Worm (Caenorhabditis elegans) whole organism, L1 larva: ENCODE data around the gene C50F7.5.

Source experiments
- fos-1 ChIP-seq: fragments of 150-350 bp; optimal IDR thresholded peaks from 2 replicates; lab custom pipeline; 2014; ENCODE audit warnings: missing biosample characterization, missing genetic modification characterization
- hpl-2 ChIP-seq: fragments of 150-350 bp; optimal IDR thresholded peaks from 2 replicates; lab custom pipeline; 2014; ENCODE audit warnings: missing biosample characterization, missing genetic modification reagents, missing genetic modification characterization
- irx-1 ChIP-seq: sonication (generic microtip); optimal IDR thresholded peaks from 2 replicates; lab custom pipeline; 2016; ENCODE audit warnings: missing genetic modification characterization, missing compliant biosample characterization
- lin-35 ChIP-seq, 2 experiments: fragments of 150-350 bp; optimal IDR thresholded peaks; 2 replicates each; lab custom pipeline; 2014; ENCODE audit warnings: missing biosample characterization in 2 of 2, missing genetic modification characterization in 2 of 2, missing genetic modification reagents in 2 of 2
- lsy-2 ChIP-seq, 2 experiments: fragments of 150-350 bp; optimal IDR thresholded peaks; 2 replicates each; lab custom pipeline; 2014; ENCODE audit warnings: missing biosample characterization in 2 of 2, missing genetic modification characterization in 2 of 2
- nhr-71 ChIP-seq: sonication (generic microtip); optimal IDR thresholded peaks from 2 replicates; lab custom pipeline; 2016; ENCODE audit warnings: mild to moderate bottlenecking, missing genetic modification characterization, moderate library complexity, missing compliant biosample characterization
- nhr-84 ChIP-seq: sonication (generic microtip); optimal IDR thresholded peaks from 2 replicates; lab custom pipeline; 2017; ENCODE audit warnings: missing biosample characterization, missing genetic modification characterization
- sptf-1 ChIP-seq: fragments of 150-350 bp; optimal IDR thresholded peaks from 2 replicates; lab custom pipeline; 2014; ENCODE audit warnings: missing biosample characterization, missing genetic modification characterization

DNA sequence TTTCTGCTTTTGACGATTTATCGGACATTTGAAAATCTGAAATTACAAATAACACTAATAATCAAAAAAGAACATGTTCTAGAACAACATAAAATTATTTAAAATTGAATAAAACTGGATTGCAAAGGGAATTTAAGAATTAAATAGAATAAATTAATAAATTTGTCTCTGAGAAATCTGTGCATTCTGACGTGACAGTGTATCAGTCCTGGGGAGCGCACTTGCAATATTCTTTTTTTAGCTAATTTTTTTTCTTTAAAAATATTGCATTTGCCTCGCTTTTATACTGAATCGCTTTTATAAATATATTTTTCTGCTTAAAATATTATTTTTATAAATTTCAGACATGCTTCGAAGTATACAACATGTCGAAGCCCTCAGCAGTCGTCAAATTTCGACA, 16.8 kb upstream of the C50F7.5 start, which contains the start of the genes mrpl-1, emc-6 and mrps-24:
- TF ChIP-seq nhr-71 (tag; lab: Kevin White, UChicago) (peak; percentile 76), lin-35 (GFP tag; optimal IDR thresholded peaks at IDR 0.05; lab: Kevin White, UChicago) (peak; percentile 67 to 75), irx-1 (no peak), sptf-1 (no peak), fos-1 (tag; lab: Kevin White, UChicago) (no peak), nhr-84 (tag; lab: Kevin White, UChicago) (no peak), hpl-2 (GFP tag; lab: Kevin White, UChicago) (no peak), lsy-2 (tag; optimal IDR thresholded peaks at IDR 0.05; lab: Kevin White, UChicago) (peak; percentile 78 to 85)
